Worm (Caenorhabditis elegans) whole organism, late embryonic: ENCODE data around the gene sri-65.

Source experiments
- ahr-1 ChIP-seq: sonication (generic microtip); optimal IDR thresholded peaks from 2 replicates; lab custom pipeline; 2016; ENCODE audit warnings: missing genetic modification characterization, missing compliant biosample characterization
- hlh-8 ChIP-seq: sonication (generic microtip); optimal IDR thresholded peaks from 2 replicates; lab custom pipeline; 2016; ENCODE audit warnings: missing genotype, missing genetic modification characterization, missing compliant biosample characterization
- pag-3 ChIP-seq: sonication (generic microtip); optimal IDR thresholded peaks from 2 replicates; lab custom pipeline; 2016; ENCODE audit warnings: missing compliant biosample characterization, missing genetic modification characterization, borderline replicate concordance
- pha-4 ChIP-seq: fragments of 150-350 bp; optimal IDR thresholded peaks from 2 replicates; lab custom pipeline; 2018; ENCODE audit warnings: missing biosample characterization, missing genetic modification reagents, missing genetic modification characterization
- tbx-2 ChIP-seq: sonication (generic microtip); optimal IDR thresholded peaks from 2 replicates; lab custom pipeline; 2016; ENCODE audit warnings: missing genetic modification characterization, missing compliant biosample characterization

DNA sequence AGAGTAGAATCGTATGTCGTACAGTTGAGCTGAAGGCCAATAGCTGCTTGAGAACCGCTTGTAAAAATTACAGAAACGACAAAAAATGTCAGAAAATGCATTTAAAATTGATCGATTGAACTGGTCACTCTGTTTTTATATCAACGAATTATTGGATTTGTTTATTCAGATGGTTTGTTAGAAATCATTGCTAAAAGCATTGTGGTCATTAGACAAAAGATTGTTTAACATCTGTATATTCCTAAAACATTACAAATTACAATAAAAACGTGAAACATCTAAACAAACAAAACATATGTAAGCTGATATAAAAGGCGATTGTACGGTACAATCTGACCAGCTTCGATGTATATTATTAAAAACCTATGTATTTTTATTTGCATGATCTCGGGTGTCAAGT lies 47.3 kb upstream of the sri-65 start, which contains the start of the genes F26D2.13 and F26D2.14:
- TF ChIP-seq hlh-8 (tag; lab: Kevin White, UChicago) (no peak), pha-4 (tag; lab: Kevin White, UChicago) (no peak), pag-3 (tag; lab: Kevin White, UChicago) (no peak), tbx-2 (tag; lab: Kevin White, UChicago) (no peak), ahr-1 (tag; lab: Kevin White, UChicago) (no peak)
